Worm (Caenorhabditis elegans) whole organism, L1 larva: Measurements from ENCODE around the gene F26G1.3.

Experiments
- aly-2 ChIP-seq: fragments of 150-350 bp; optimal IDR thresholded peaks from 2 replicates; lab custom pipeline; 2014; ENCODE audit warnings: missing biosample characterization, missing genetic modification characterization
- ama-1 ChIP-seq: fragments of 150-350 bp; optimal IDR thresholded peaks from 2 replicates; lab custom pipeline; 2014
- irx-1 ChIP-seq: sonication (generic microtip); optimal IDR thresholded peaks from 2 replicates; lab custom pipeline; 2016; ENCODE audit warnings: missing genetic modification characterization, missing compliant biosample characterization
- lsy-2 ChIP-seq, 2 experiments: fragments of 150-350 bp; optimal IDR thresholded peaks; 2 replicates each; lab custom pipeline; 2014; ENCODE audit warnings: missing biosample characterization in 2 of 2, missing genetic modification characterization in 2 of 2
- mdl-1 ChIP-seq, 2 experiments: fragments of 150-350 bp; optimal IDR thresholded peaks; 2 replicates each; lab custom pipeline; 2014 to 2017; ENCODE audit warnings: missing biosample characterization in 2 of 2, missing genetic modification characterization in 2 of 2, inconsistent platforms in 1 of 2
- nhr-28 ChIP-seq: fragments of 150-350 bp; optimal IDR thresholded peaks from 2 replicates; lab custom pipeline; 2014; ENCODE audit warnings: missing biosample characterization, missing genetic modification characterization
- nhr-85 ChIP-seq: sonication (generic microtip); peaks from one replicate; lab custom pipeline; 2016; ENCODE audit warnings: missing genetic modification characterization, inconsistent platforms, missing compliant biosample characterization
- pax-3 ChIP-seq: fragments of 200-800 bp; sonication (Bioruptor generic); optimal IDR thresholded peaks from 2 replicates; lab custom pipeline; 2018; ENCODE audit warnings: mild to moderate bottlenecking, missing genetic modification characterization, moderate library complexity, missing compliant biosample characterization
- sup-37 ChIP-seq: fragments of 200-800 bp; sonication (Bioruptor generic); optimal IDR thresholded peaks from 2 replicates; lab custom pipeline; 2018; ENCODE audit warnings: mild to moderate bottlenecking, missing genetic modification characterization, missing compliant biosample characterization
- unc-86 ChIP-seq: sonication (generic microtip); optimal IDR thresholded peaks from 2 replicates; lab custom pipeline; 2016; ENCODE audit warnings: missing genetic modification characterization, missing compliant biosample characterization
- ztf-11 ChIP-seq, 2 experiments: sonication (generic microtip); optimal IDR thresholded peaks; 2 replicates each; lab custom pipeline; 2016 to 2017; ENCODE audit warnings: missing genetic modification characterization in 2 of 2, missing biosample characterization in 1 of 2, missing compliant biosample characterization in 1 of 2

DNA sequence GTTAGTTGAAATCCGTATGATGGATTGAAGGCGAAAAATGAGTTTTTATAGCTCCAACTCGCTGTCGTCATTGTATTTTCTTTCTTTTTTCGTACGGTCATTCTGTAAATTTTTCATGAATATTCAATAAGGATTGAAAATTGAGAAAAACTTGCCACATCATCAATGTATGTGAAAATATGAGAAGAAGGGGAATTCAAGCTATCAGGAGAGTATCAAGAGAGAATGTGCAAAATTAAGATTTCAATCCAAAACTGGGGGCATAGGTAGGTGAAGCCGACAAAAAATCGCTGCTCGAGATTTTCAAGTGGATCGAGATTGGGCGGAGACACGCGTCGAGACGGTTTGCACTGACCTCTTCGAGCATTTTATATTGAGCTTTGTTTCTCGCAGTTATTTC, 25.9 kb downstream of the F26G1.3 start, which contains the start of gene nep-12:
- no peak for TF ChIP-seq lsy-2 (tag; optimal IDR thresholded peaks at IDR 0.05; lab: Kevin White, UChicago)
- TF ChIP-seq sup-37 (GFP tag; lab: Kevin White, UChicago) = no peak
- TF ChIP-seq mdl-1 (tag; optimal IDR thresholded peaks at IDR 0.05; lab: Kevin White, UChicago) = no peak
- no peak for TF ChIP-seq unc-86 (tag; lab: Kevin White, UChicago)
- no peak for TF ChIP-seq nhr-85 (tag; lab: Kevin White, UChicago)
- no peak for TF ChIP-seq aly-2 (tag; lab: Kevin White, UChicago)
- no peak for TF ChIP-seq pax-3
- no peak for TF ChIP-seq ama-1 (lab: Kevin White, UChicago)
- TF ChIP-seq nhr-28 (tag; lab: Kevin White, UChicago) = no peak
- TF ChIP-seq ztf-11 (tag; optimal IDR thresholded peaks at IDR 0.05; lab: Kevin White, UChicago) = no peak
- TF ChIP-seq irx-1 = no peak
